Worm (Caenorhabditis elegans) whole organism, midembryonic: ENCODE data around the gene F01F1.11.

Source experiments
- T22C8.4 ChIP-seq: fragments of 200-800 bp; sonication (Bioruptor generic); IDR thresholded peaks from 2 replicates; pipeline ENCODE4 v1.3.6; 2022; ENCODE audit warnings: missing genetic modification characterization, missing compliant biosample characterization
- cog-1 ChIP-seq: sonication (generic microtip); optimal IDR thresholded peaks from 2 replicates; lab custom pipeline; 2016; ENCODE audit warnings: missing genetic modification characterization, missing compliant biosample characterization
- flt-1 ChIP-seq: fragments of 200-800 bp; sonication (Bioruptor generic); IDR thresholded peaks from 2 replicates; pipeline ENCODE4 v1.3.6; 2022; ENCODE audit warnings: missing genetic modification characterization, missing compliant biosample characterization
- klf-2 ChIP-seq: fragments of 200-800 bp; sonication (Bioruptor generic); conservative IDR thresholded peaks from 2 replicates; pipeline ENCODE4 v1.3.6; 2022; ENCODE audit warnings: missing genetic modification reagents, missing genetic modification characterization, missing compliant biosample characterization
- med-1 ChIP-seq: sonication (generic microtip); optimal IDR thresholded peaks from 2 replicates; lab custom pipeline; 2017; ENCODE audit warnings: missing genetic modification characterization, mild to moderate bottlenecking, missing compliant biosample characterization, antibody characterized with exemption, missing genetic modification reagents; ENCODE audit not compliant: insufficient read depth
- ref-1 ChIP-seq: fragments of 200-800 bp; sonication (Bioruptor generic); conservative IDR thresholded peaks from 2 replicates; pipeline ENCODE4 v1.3.6; 2022; ENCODE audit warnings: missing genetic modification reagents, missing genetic modification characterization, missing compliant biosample characterization
- tab-1 ChIP-seq: fragments of 200-800 bp; sonication (Bioruptor generic); IDR thresholded peaks from 2 replicates; pipeline ENCODE4 v1.3.6; 2022; ENCODE audit warnings: missing genetic modification characterization, missing compliant biosample characterization
- ztf-23 ChIP-seq: fragments of 200-800 bp; sonication (Bioruptor generic); IDR thresholded peaks from 2 replicates; pipeline ENCODE4 v1.3.6; 2022; ENCODE audit warnings: missing genetic modification reagents, missing genetic modification characterization, missing compliant biosample characterization
- ztf-29 ChIP-seq: fragments of 200-800 bp; sonication (Bioruptor generic); IDR thresholded peaks from 2 replicates; pipeline ENCODE4 v1.3.6; 2022; ENCODE audit warnings: missing genetic modification reagents, missing genetic modification characterization, missing compliant biosample characterization

The F01F1.11 gene

DNA sequence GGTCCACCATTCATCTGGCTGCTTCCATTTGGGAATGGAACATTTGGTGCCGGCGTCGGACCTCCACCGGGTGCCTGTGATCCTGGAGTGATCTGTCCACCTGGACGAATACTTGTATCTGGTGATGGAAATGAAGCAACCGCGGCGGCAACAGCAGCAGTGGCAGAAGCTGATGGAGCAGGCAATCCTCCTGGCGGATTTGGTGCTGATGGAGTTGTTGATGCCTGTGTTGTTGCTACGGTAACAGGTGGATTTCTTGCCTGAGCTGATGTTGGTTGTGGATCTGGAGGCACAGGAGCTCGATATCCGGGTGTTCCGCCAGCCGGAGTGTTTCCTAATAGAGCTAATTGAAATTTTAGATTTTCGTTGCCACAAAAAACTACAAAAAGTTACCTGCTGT lies 39.2 kb downstream of the F01F1.11 start:
- TF ChIP-seq cog-1 (tag; lab: Kevin White, UChicago) (no peak), T22C8.4 (GFP tag; lab: Robert Waterston, UW) (no peak), flt-1 (GFP tag; lab: Robert Waterston, UW) (no peak), med-1 (GFP tag; lab: Kevin White, UChicago) (no peak), ref-1 (GFP tag; lab: Robert Waterston, UW) (no peak), tab-1 (GFP tag; lab: Robert Waterston, UW) (no peak), ztf-23 (GFP tag; lab: Robert Waterston, UW) (no peak), klf-2 (GFP tag; lab: Robert Waterston, UW) (no peak), ztf-29 (GFP tag; lab: Robert Waterston, UW) (no peak)

DNA sequence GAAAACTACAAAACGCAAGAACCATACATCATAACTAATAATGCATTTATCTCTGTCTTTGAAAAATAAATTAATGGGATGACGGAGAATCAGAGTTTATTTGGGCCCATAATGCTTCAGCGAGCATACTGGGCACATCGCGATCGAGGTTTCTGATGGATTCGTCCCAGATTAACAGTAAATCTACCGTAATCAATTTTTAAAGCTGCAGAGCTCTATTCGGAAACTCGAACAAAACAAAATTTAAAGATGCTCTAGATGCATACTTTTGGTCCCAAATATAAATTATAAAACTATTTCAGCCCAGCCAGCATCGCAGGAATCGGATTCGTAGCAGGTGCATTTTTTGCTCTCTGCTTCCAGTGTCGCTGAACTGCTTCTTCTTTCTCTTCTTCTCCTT lies 43.6 kb downstream of the F01F1.11 start:
- TF ChIP-seq ztf-29 (GFP tag; lab: Robert Waterston, UW) (no peak), klf-2 (GFP tag; lab: Robert Waterston, UW) (no peak), ztf-23 (GFP tag; lab: Robert Waterston, UW) (no peak), T22C8.4 (GFP tag; lab: Robert Waterston, UW) (no peak), ref-1 (GFP tag; lab: Robert Waterston, UW) (no peak), flt-1 (GFP tag; lab: Robert Waterston, UW) (no peak), med-1 (GFP tag; lab: Kevin White, UChicago) (no peak)

DNA sequence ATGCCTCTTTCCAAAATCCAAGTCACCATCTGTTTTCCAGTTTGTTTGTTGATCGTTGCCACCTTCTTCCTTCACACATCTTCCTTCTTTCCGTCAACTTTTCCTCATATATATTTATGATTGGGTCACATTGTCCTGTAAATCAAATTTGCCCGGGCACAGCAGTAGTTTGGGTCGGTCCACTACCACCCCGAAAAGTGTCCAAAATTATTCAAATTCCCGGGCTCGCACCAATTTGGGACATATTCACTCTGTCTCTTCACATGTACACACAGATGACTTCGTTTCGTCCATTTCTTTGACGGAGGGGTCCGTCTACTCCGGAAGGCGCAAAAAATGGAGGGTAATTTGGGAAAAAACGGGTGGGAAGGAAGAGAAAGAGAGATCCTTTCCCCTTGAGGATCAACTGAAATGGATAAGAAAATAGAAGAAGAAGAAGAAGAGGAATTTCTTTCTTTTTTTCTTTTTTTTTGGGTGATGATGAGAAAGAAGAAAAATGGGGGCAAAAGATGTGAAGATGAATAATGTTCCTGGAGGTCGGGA lies 44.7 kb downstream of the F01F1.11 start:
- no peak for TF ChIP-seq cog-1 (tag; lab: Kevin White, UChicago)
- no peak for TF ChIP-seq ref-1 (GFP tag; lab: Robert Waterston, UW)
- TF ChIP-seq T22C8.4 (GFP tag; lab: Robert Waterston, UW), result no peak
- TF ChIP-seq ztf-29 (GFP tag; lab: Robert Waterston, UW), result no peak
- no peak for TF ChIP-seq med-1 (GFP tag; lab: Kevin White, UChicago)
- TF ChIP-seq klf-2 (GFP tag; lab: Robert Waterston, UW), result no peak
- TF ChIP-seq ztf-23 (GFP tag; lab: Robert Waterston, UW), result no peak
- no peak for TF ChIP-seq tab-1 (GFP tag; lab: Robert Waterston, UW)
- no peak for TF ChIP-seq flt-1 (GFP tag; lab: Robert Waterston, UW)

DNA sequence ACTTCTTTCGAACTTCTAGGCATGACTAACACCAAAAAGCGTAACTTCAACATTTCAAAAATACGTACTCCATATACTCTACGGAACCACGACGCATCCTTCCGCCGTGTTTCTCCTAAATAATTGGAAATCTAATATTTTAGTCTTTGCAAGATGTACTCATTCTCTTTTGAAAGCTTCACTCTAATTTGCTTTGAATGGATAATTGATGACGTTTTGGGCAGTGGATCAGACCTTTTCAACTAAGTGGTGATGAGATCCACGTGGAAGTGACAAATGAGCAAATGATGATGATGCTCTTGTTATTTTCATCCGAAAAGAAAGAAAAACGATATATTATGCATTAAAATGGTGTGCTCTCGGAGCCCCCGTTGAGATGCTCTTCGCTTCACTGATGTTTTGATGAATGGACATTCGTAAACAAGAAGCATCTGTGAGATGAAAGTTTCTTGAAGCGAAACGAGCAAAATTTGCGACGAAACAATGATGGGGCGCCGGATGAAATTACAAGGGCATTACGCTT lies 47.2 kb downstream of the F01F1.11 start:
- TF ChIP-seq tab-1 (GFP tag; lab: Robert Waterston, UW), result no peak
- TF ChIP-seq ztf-23 (GFP tag; lab: Robert Waterston, UW), result no peak
- TF ChIP-seq med-1 (GFP tag; lab: Kevin White, UChicago), result no peak
- no peak for TF ChIP-seq klf-2 (GFP tag; lab: Robert Waterston, UW)
- no peak for TF ChIP-seq cog-1 (tag; lab: Kevin White, UChicago)
- TF ChIP-seq flt-1 (GFP tag; lab: Robert Waterston, UW), result no peak
- no peak for TF ChIP-seq ztf-29 (GFP tag; lab: Robert Waterston, UW)
- no peak for TF ChIP-seq T22C8.4 (GFP tag; lab: Robert Waterston, UW)
- TF ChIP-seq ref-1 (GFP tag; lab: Robert Waterston, UW), result no peak

DNA sequence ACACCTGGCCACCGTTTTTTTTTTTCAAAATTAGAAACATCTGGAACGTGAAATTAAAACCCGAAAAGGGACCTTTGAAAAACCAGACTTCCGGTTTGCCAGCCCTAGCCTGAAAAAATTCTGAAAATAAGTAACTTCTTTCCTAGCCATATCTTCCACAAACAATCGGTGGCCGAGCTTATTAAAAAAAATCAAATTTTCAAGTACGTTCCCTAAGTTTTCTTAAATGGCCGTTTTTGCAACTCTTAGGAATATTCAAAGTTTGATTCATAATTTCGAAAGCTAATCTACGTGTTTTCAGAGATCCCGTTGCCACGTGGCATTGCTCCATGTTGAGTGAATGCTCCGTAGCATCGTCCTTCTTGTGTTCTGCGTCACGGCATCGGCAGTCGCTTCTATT lies 48.1 kb downstream of the F01F1.11 start, which contains the start of gene R12B2.8:
Gene R12B2.8 (plus strand): TSS at position 301 of the 400 bp plus-strand sequence.
- TF ChIP-seq ref-1 (GFP tag; lab: Robert Waterston, UW) (no peak), ztf-29 (GFP tag; lab: Robert Waterston, UW) (no peak), med-1 (GFP tag; lab: Kevin White, UChicago) (no peak), klf-2 (GFP tag; lab: Robert Waterston, UW) (no peak)

DNA sequence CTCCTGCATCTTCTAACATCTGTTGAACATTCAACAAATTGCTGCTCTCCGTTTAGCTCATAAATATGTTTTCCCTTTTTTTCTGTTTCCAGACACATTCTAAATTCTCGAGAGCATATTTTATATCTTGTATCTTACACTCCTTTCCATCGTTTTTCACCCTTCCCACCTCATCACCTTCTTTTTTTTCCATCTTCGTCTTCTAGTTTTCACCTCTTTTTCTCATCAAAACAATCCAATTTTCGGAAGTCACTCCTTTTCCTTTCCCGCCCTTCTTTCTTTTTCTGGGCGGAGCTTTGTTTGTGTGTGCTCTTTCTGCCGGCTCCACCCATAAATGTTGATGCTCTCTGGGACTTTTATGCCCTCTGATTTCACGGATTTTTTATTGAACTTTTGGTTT lies 48.9 kb downstream of the F01F1.11 start:
- TF ChIP-seq flt-1 (GFP tag; lab: Robert Waterston, UW) (no peak), ztf-29 (GFP tag; lab: Robert Waterston, UW) (no peak), tab-1 (GFP tag; lab: Robert Waterston, UW) (no peak), ztf-23 (GFP tag; lab: Robert Waterston, UW) (no peak), T22C8.4 (GFP tag; lab: Robert Waterston, UW) (no peak), med-1 (GFP tag; lab: Kevin White, UChicago) (no peak), ref-1 (GFP tag; lab: Robert Waterston, UW) (no peak), klf-2 (GFP tag; lab: Robert Waterston, UW) (no peak), cog-1 (tag; lab: Kevin White, UChicago) (no peak)
